Worm (Caenorhabditis elegans): ENCODE data around the gene F53B1.8.

- TF ChIP-seq hlh-8 (tag; optimal IDR thresholded peaks at IDR 0.05) (no peak), pha-4 (tag; optimal IDR thresholded peaks at IDR 0.05) (no peak), pag-3 (tag; optimal IDR thresholded peaks at IDR 0.05; ENCODE audit: borderline replicate concordance) (no peak), fkh-10 (GFP tag; optimal IDR thresholded peaks at IDR 0.05) (no peak), npax-4 (tag; optimal IDR thresholded peaks at IDR 0.05) (no peak), elt-2 (tag; optimal IDR thresholded peaks at IDR 0.05) (no peak), zip-5 (tag; optimal IDR thresholded peaks at IDR 0.05) (no peak), sox-2 (GFP tag; IDR thresholded peaks at IDR 0.05) (no peak)
Measured at ce11 chrX:2116304-2116867, 13.7 kb downstream of the F53B1.8 start.
